Fruit fly (Drosophila melanogaster): Measurements from ENCODE around the gene mAChR-B.

mAChR-B gene

dm6 chr3R:8030151-8030899 is 28.8 kb upstream of the mAChR-B start, which contains the start of the genes CG10903 and CG2747:
Gene CG10903, plus strand, starts transcription at chr3R:8030411.
Gene CG2747, minus strand, starts transcription at chr3R:8030790.
- TF ChIP-seq EcR (GFP tag; optimal IDR thresholded peaks at IDR 0.05) (peak; percentile 43), CG14655 (GFP tag; optimal IDR thresholded peaks at IDR 0.05) (no peak), CG4496 (GFP tag; IDR thresholded peaks at IDR 0.05) (peak; percentile 41; the same call in 1 of the 3 replicates)

- peak; percentile 39 for TF ChIP-seq CG8159 (tag; optimal IDR thresholded peaks at IDR 0.05)
- no peak for TF ChIP-seq fd96Ca (GFP tag; IDR thresholded peaks at IDR 0.05)
- TF ChIP-seq CG15710 (tag; optimal IDR thresholded peaks at IDR 0.05) = peak; percentile 38
- TF ChIP-seq CG8301 (tag; optimal IDR thresholded peaks at IDR 0.05) = peak; percentile 20
- no peak for TF ChIP-seq CG12605 (GFP tag; IDR thresholded peaks at IDR 0.05)
- TF ChIP-seq CG17806 (tag; optimal IDR thresholded peaks at IDR 0.05) = peak; percentile 34
- 0 out of 2 replicates have a peak, but pooled peaks have one; percentile 42 for TF ChIP-seq CG32121 (GFP tag; IDR thresholded peaks at IDR 0.05)
- no peak for TF ChIP-seq Pif1A (GFP tag; optimal IDR thresholded peaks at IDR 0.05)
- TF ChIP-seq Ets98B (GFP tag; IDR thresholded peaks at IDR 0.05) = no peak; the same call in 1 of the 2 replicates
- TF ChIP-seq D1 (tag; optimal IDR thresholded peaks at IDR 0.05) = no peak
- no peak for TF ChIP-seq CG13204 (GFP tag; optimal IDR thresholded peaks at IDR 0.05)
- TF ChIP-seq CG9948 (tag; optimal IDR thresholded peaks at IDR 0.05) = peak; percentile 3
- TF ChIP-seq gl (tag; optimal IDR thresholded peaks at IDR 0.05) = no peak
- TF ChIP-seq Snoo (tag; optimal IDR thresholded peaks at IDR 0.05) = no peak
- TF ChIP-seq Pif1B (GFP tag; optimal IDR thresholded peaks at IDR 0.05) = no peak
- no peak for TF ChIP-seq CG34367 (tag; optimal IDR thresholded peaks at IDR 0.05)
- no peak for TF ChIP-seq rn (GFP tag; IDR thresholded peaks at IDR 0.05)
- 0 out of 3 replicates have a peak, but pooled peaks have one; percentile 61 for TF ChIP-seq CG4496 (GFP tag; IDR thresholded peaks at IDR 0.05)
- TF ChIP-seq CG10348 (GFP tag; IDR thresholded peaks at IDR 0.05) = no peak
- peak; percentile 87 for TF ChIP-seq EcR (GFP tag; optimal IDR thresholded peaks at IDR 0.05)
- TF ChIP-seq CG14655 (GFP tag; optimal IDR thresholded peaks at IDR 0.05) = peak; percentile 49
Measured at dm6 chr3R:8032923-8033478, 26.1 kb upstream of the mAChR-B start, which contains the start of the genes CG11035 and unc-45. Gene CG11035, minus strand, starts transcription at chr3R:8033009. Gene unc-45, plus strand, starts transcription at chr3R:8033301.

- peak; percentile 61; the same call in 1 of the 2 replicates for TF ChIP-seq rn (GFP tag; IDR thresholded peaks at IDR 0.05)
- TF ChIP-seq Pif1B (GFP tag; optimal IDR thresholded peaks at IDR 0.05) = peak; percentile 37
- peak; percentile 71 for TF ChIP-seq CG8301 (tag; optimal IDR thresholded peaks at IDR 0.05)
- peak; percentile 59 for TF ChIP-seq CG17806 (tag; optimal IDR thresholded peaks at IDR 0.05)
- peak; percentile 40 for TF ChIP-seq Pif1A (GFP tag; optimal IDR thresholded peaks at IDR 0.05)
- TF ChIP-seq Ets98B (GFP tag; IDR thresholded peaks at IDR 0.05) = peak; percentile 85
- TF ChIP-seq CG10348 (GFP tag; IDR thresholded peaks at IDR 0.05) = no peak; the same call in 1 of the 2 replicates
- peak; percentile 4 for TF ChIP-seq CG15710 (tag; optimal IDR thresholded peaks at IDR 0.05)
- no peak for TF ChIP-seq CG13204 (GFP tag; optimal IDR thresholded peaks at IDR 0.05)
- TF ChIP-seq CG8159 (tag; optimal IDR thresholded peaks at IDR 0.05) = peak; percentile 64
- TF ChIP-seq CG4496 (GFP tag; IDR thresholded peaks at IDR 0.05) = peak; percentile 86
- peak; percentile 81 for TF ChIP-seq CG32121 (GFP tag; IDR thresholded peaks at IDR 0.05)
- TF ChIP-seq CG9948 (tag; optimal IDR thresholded peaks at IDR 0.05) = peak; percentile 49
- TF ChIP-seq fd96Ca (GFP tag; IDR thresholded peaks at IDR 0.05) = peak; percentile 43; the same call in 2 of the 3 replicates
- peak; percentile 22 for TF ChIP-seq CG34367 (tag; optimal IDR thresholded peaks at IDR 0.05)
- peak; percentile 58 for TF ChIP-seq CG14655 (GFP tag; optimal IDR thresholded peaks at IDR 0.05)
- TF ChIP-seq EcR (GFP tag; optimal IDR thresholded peaks at IDR 0.05) = no peak
- no peak for TF ChIP-seq gl (tag; optimal IDR thresholded peaks at IDR 0.05)
- peak; percentile 1 for TF ChIP-seq Snoo (tag; optimal IDR thresholded peaks at IDR 0.05)
- TF ChIP-seq CG12605 (GFP tag; IDR thresholded peaks at IDR 0.05) = peak; percentile 79
Measured at dm6 chr3R:8037896-8038295, 21.2 kb upstream of the mAChR-B start.

- TF ChIP-seq CG4496 (GFP tag; IDR thresholded peaks at IDR 0.05) (0 out of 3 replicates have a peak, but pooled peaks have one; percentile 12), Ets98B (GFP tag; IDR thresholded peaks at IDR 0.05) (peak; percentile 30), EcR (GFP tag; optimal IDR thresholded peaks at IDR 0.05) (no peak), Snoo (tag; optimal IDR thresholded peaks at IDR 0.05) (no peak), CG8159 (tag; optimal IDR thresholded peaks at IDR 0.05) (no peak)
Measured at dm6 chr3R:8038927-8039326, 20.2 kb upstream of the mAChR-B start.

dm6 chr3R:8040843-8041242 is 18.2 kb upstream of the mAChR-B start, which contains the start of gene CG43060:
Gene CG43060, plus strand, starts transcription at chr3R:8041224.
- TF ChIP-seq D1 (tag; optimal IDR thresholded peaks at IDR 0.05) (no peak), fd96Ca (GFP tag; IDR thresholded peaks at IDR 0.05) (no peak), Pif1B (GFP tag; optimal IDR thresholded peaks at IDR 0.05) (no peak), CG32121 (GFP tag; IDR thresholded peaks at IDR 0.05) (no peak), CG34367 (tag; optimal IDR thresholded peaks at IDR 0.05) (no peak), Pif1A (GFP tag; optimal IDR thresholded peaks at IDR 0.05) (no peak), CG17806 (tag; optimal IDR thresholded peaks at IDR 0.05) (peak; percentile 29), CG15710 (tag; optimal IDR thresholded peaks at IDR 0.05) (no peak), Snoo (tag; optimal IDR thresholded peaks at IDR 0.05) (no peak), Ets98B (GFP tag; IDR thresholded peaks at IDR 0.05) (peak; percentile 24; the same call in 1 of the 2 replicates), CG4496 (GFP tag; IDR thresholded peaks at IDR 0.05) (peak; percentile 50; the same call in 2 of the 3 replicates), rn (GFP tag; IDR thresholded peaks at IDR 0.05) (no peak), CG13204 (GFP tag; optimal IDR thresholded peaks at IDR 0.05) (no peak), EcR (GFP tag; optimal IDR thresholded peaks at IDR 0.05) (no peak), CG9948 (tag; optimal IDR thresholded peaks at IDR 0.05) (no peak), CG14655 (GFP tag; optimal IDR thresholded peaks at IDR 0.05) (peak; percentile 38), CG12605 (GFP tag; IDR thresholded peaks at IDR 0.05) (no peak), CG10348 (GFP tag; IDR thresholded peaks at IDR 0.05) (no peak), CG8301 (tag; optimal IDR thresholded peaks at IDR 0.05) (peak; percentile 22), CG8159 (tag; optimal IDR thresholded peaks at IDR 0.05) (peak; percentile 31), gl (tag; optimal IDR thresholded peaks at IDR 0.05) (no peak)

All from whole organism, pupa.